Worm (Caenorhabditis elegans) whole organism, young adult: ENCODE results near the gene yif-1.
A peak's percentile ranks its signal among the peaks of the same experiment; 100 is the strongest.

ENCODE experiments used
- B0019.2 ChIP-seq: fragments of 200-800 bp; sonication (Bioruptor generic); conservative IDR thresholded peaks from 2 replicates; pipeline ENCODE4 v1.3.6; 2022; ENCODE audit warnings: missing genetic modification reagents, missing genetic modification characterization, missing compliant biosample characterization
- C06A6.2 ChIP-seq: fragments of 200-800 bp; sonication (Bioruptor generic); conservative IDR thresholded peaks from 2 replicates; pipeline ENCODE4 v1.3.6; 2022; ENCODE audit warnings: missing genetic modification characterization, missing compliant biosample characterization
- F39B2.1 ChIP-seq: fragments of 200-800 bp; sonication (Bioruptor generic); IDR thresholded peaks from 2 replicates; pipeline ENCODE4 v1.3.6; 2022; ENCODE audit warnings: missing genetic modification reagents, missing genetic modification characterization, missing compliant biosample characterization
- T26A5.8 ChIP-seq: sonication (generic microtip); optimal IDR thresholded peaks from 2 replicates; lab custom pipeline; 2016; ENCODE audit warnings: missing genetic modification characterization, missing compliant biosample characterization
- Y53G8AR.9 ChIP-seq: fragments of 200-800 bp; sonication (Bioruptor generic); conservative IDR thresholded peaks from 2 replicates; pipeline ENCODE4 v1.3.6; 2022; ENCODE audit warnings: missing genetic modification reagents, missing genetic modification characterization, missing compliant biosample characterization
- Y95B8A.8 ChIP-seq: fragments of 200-800 bp; sonication (Bioruptor generic); IDR thresholded peaks from 2 replicates; pipeline ENCODE4 v1.3.6; 2022; ENCODE audit warnings: missing genetic modification reagents, missing genetic modification characterization, missing compliant biosample characterization
- ZK185.1 ChIP-seq: sonication (generic microtip); optimal IDR thresholded peaks from 2 replicates; lab custom pipeline; 2016; ENCODE audit warnings: mild to moderate bottlenecking, missing genetic modification characterization, missing compliant biosample characterization; ENCODE audit not compliant: poor library complexity, severe bottlenecking
- aptf-3 ChIP-seq: fragments of 200-800 bp; sonication (Bioruptor generic); IDR thresholded peaks from 2 replicates; pipeline ENCODE4 v1.3.6; 2022; ENCODE audit warnings: missing genetic modification characterization, missing compliant biosample characterization
- atf-7 ChIP-seq: sonication (generic microtip); optimal IDR thresholded peaks from 2 replicates; lab custom pipeline; 2017; ENCODE audit warnings: mild to moderate bottlenecking, missing genetic modification characterization, missing compliant biosample characterization
- attf-3 ChIP-seq: fragments of 200-800 bp; sonication (Bioruptor generic); conservative IDR thresholded peaks from 2 replicates; pipeline ENCODE4 v1.3.6; 2022; ENCODE audit warnings: missing genetic modification reagents, missing genetic modification characterization, missing compliant biosample characterization
- bed-1 ChIP-seq: fragments of 200-800 bp; sonication (Bioruptor generic); IDR thresholded peaks from 2 replicates; pipeline ENCODE4 v1.3.6; 2022; ENCODE audit warnings: missing genetic modification reagents, missing genetic modification characterization, missing compliant biosample characterization
- cebp-1 ChIP-seq, 2 experiments: fragments of 200-800 bp in 1 of 2; sonication (Bioruptor generic) in 1 of 2; sonication (generic microtip) in 1 of 2; IDR thresholded peaks in 1 of 2; optimal IDR thresholded peaks in 1 of 2; 2 replicates each; pipeline versions ENCODE4 v1.3.6 to Lab custom; 2017 to 2022; ENCODE audit warnings: missing compliant biosample characterization in 2 of 2, missing genetic modification characterization in 2 of 2, mild to moderate bottlenecking in 1 of 2, missing genetic modification reagents in 1 of 2, moderate library complexity in 1 of 2
- die-1 ChIP-seq: sonication (generic microtip); optimal IDR thresholded peaks from 2 replicates; lab custom pipeline; 2016; ENCODE audit warnings: missing genotype, mild to moderate bottlenecking, missing genetic modification characterization, missing compliant biosample characterization
- egl-18 ChIP-seq: fragments of 200-800 bp; sonication (Bioruptor generic); IDR thresholded peaks from 2 replicates; pipeline ENCODE4 v1.3.6; 2022; ENCODE audit warnings: missing genetic modification reagents, missing genetic modification characterization, missing compliant biosample characterization
- egrh-3 ChIP-seq: fragments of 200-800 bp; sonication (Bioruptor generic); IDR thresholded peaks from 2 replicates; pipeline ENCODE4 v1.3.6; 2022; ENCODE audit warnings: missing genetic modification reagents, missing genetic modification characterization, missing compliant biosample characterization
- ekl-4 ChIP-seq: fragments of 200-800 bp; sonication (Bioruptor generic); IDR thresholded peaks from 2 replicates; pipeline ENCODE4 v1.3.6; 2022; ENCODE audit warnings: missing genetic modification reagents, missing genetic modification characterization, missing compliant biosample characterization
- gei-17 ChIP-seq: fragments of 200-800 bp; sonication (Bioruptor generic); optimal IDR thresholded peaks from 2 replicates; lab custom pipeline; 2018; ENCODE audit warnings: mild to moderate bottlenecking, missing genetic modification characterization, missing compliant biosample characterization
- hmg-1.2 ChIP-seq: fragments of 200-800 bp; sonication (Bioruptor generic); IDR thresholded peaks from 2 replicates; pipeline ENCODE4 v1.3.6; 2022; ENCODE audit warnings: missing genetic modification reagents, missing genetic modification characterization, missing compliant biosample characterization
- hmg-20 ChIP-seq: fragments of 200-800 bp; sonication (Bioruptor generic); IDR thresholded peaks from 2 replicates; pipeline ENCODE4 v1.3.6; 2022; ENCODE audit warnings: missing genetic modification reagents, missing genetic modification characterization, missing compliant biosample characterization
- let-607 ChIP-seq, 2 experiments: fragments of 200-800 bp in 1 of 2; sonication (Bioruptor generic) in 1 of 2; sonication (generic microtip) in 1 of 2; optimal IDR thresholded peaks; 2 replicates each; lab custom pipeline; 2016 to 2018; ENCODE audit warnings: mild to moderate bottlenecking in 2 of 2, missing compliant biosample characterization in 2 of 2, missing genetic modification characterization in 2 of 2, moderate library complexity in 2 of 2, missing genotype in 1 of 2
- lin-26 ChIP-seq: fragments of 200-800 bp; sonication (Bioruptor generic); IDR thresholded peaks from 2 replicates; pipeline ENCODE4 v1.3.6; 2022; ENCODE audit warnings: missing genetic modification reagents, missing genetic modification characterization, missing compliant biosample characterization
- lin-40 ChIP-seq: sonication (generic microtip); optimal IDR thresholded peaks from 2 replicates; lab custom pipeline; 2016; ENCODE audit warnings: missing genetic modification characterization, mild to moderate bottlenecking, missing compliant biosample characterization, missing genotype, missing genetic modification reagents
- lir-1 ChIP-seq: fragments of 200-800 bp; sonication (Bioruptor generic); conservative IDR thresholded peaks from 2 replicates; pipeline ENCODE4 v1.3.6; 2022; ENCODE audit warnings: missing genetic modification reagents, missing genetic modification characterization, missing compliant biosample characterization
- madf-10 ChIP-seq: sonication (generic microtip); optimal IDR thresholded peaks from 2 replicates; lab custom pipeline; 2016; ENCODE audit warnings: mild to moderate bottlenecking, missing genetic modification characterization, missing compliant biosample characterization
- nfya-1 ChIP-seq: sonication (generic microtip); optimal IDR thresholded peaks from 2 replicates; lab custom pipeline; 2017; ENCODE audit warnings: antibody characterized with exemption, missing compliant biosample characterization, missing genetic modification characterization, borderline replicate concordance; ENCODE audit not compliant: insufficient read depth
- nhr-120 ChIP-seq: fragments of 200-800 bp; sonication (Bioruptor generic); IDR thresholded peaks from 2 replicates; pipeline ENCODE4 v1.3.6; 2022; ENCODE audit warnings: missing genetic modification characterization, missing compliant biosample characterization
- nhr-179 ChIP-seq: sonication (generic microtip); optimal IDR thresholded peaks from 2 replicates; lab custom pipeline; 2016; ENCODE audit warnings: mild to moderate bottlenecking, missing genetic modification characterization, missing compliant biosample characterization
- pha-4 ChIP-seq: fragments of 150-350 bp; sonication (generic microtip); optimal IDR thresholded peaks from 2 replicates; lab custom pipeline; 2014; ENCODE audit warnings: missing biosample characterization, missing genetic modification reagents, missing genetic modification characterization
- snpc-4 ChIP-seq, 5 experiments: fragments of 150-350 bp in 1 of 5; sonication (generic microtip) in 4 of 5; optimal IDR thresholded peaks; 2 replicates each; lab custom pipeline; 2014 to 2018; ENCODE audit warnings: missing genetic modification characterization in 5 of 5, missing biosample characterization in 3 of 5, antibody characterized with exemption in 2 of 5, mild to moderate bottlenecking in 2 of 5, missing compliant biosample characterization in 2 of 5, missing genotype in 2 of 5, moderate library complexity in 2 of 5, missing genetic modification reagents in 1 of 5
- tlf-1 ChIP-seq: fragments of 200-800 bp; sonication (Bioruptor generic); optimal IDR thresholded peaks from 2 replicates; lab custom pipeline; 2018; ENCODE audit warnings: mild to moderate bottlenecking, missing genetic modification characterization, missing compliant biosample characterization
- xnd-1 ChIP-seq: sonication (generic microtip); optimal IDR thresholded peaks from 2 replicates; lab custom pipeline; 2016; ENCODE audit warnings: missing genotype, missing genetic modification reagents, missing genetic modification characterization, missing compliant biosample characterization
- zfh-2 ChIP-seq: fragments of 200-800 bp; sonication (Bioruptor generic); conservative IDR thresholded peaks from 2 replicates; pipeline ENCODE4 v1.3.6; 2022; ENCODE audit warnings: missing genetic modification reagents, missing genetic modification characterization, missing compliant biosample characterization
- zim-3 ChIP-seq: sonication (generic microtip); optimal IDR thresholded peaks from 2 replicates; lab custom pipeline; 2017; ENCODE audit warnings: mild to moderate bottlenecking, missing genetic modification characterization, moderate library complexity, missing compliant biosample characterization
- ztf-22 ChIP-seq: fragments of 200-800 bp; sonication (Bioruptor generic); optimal IDR thresholded peaks from 2 replicates; lab custom pipeline; 2018; ENCODE audit warnings: mild to moderate bottlenecking, missing genetic modification characterization, moderate library complexity, missing compliant biosample characterization
- ztf-25 ChIP-seq: fragments of 200-800 bp; sonication (Bioruptor generic); IDR thresholded peaks from 2 replicates; pipeline ENCODE4 v1.3.6; 2022; ENCODE audit warnings: missing genetic modification reagents, missing genetic modification characterization, missing compliant biosample characterization
- ztf-26 ChIP-seq: sonication (generic microtip); optimal IDR thresholded peaks from 2 replicates; lab custom pipeline; 2017; ENCODE audit warnings: missing genetic modification characterization, missing compliant biosample characterization

Gene yif-1

ce11 chrV:10036275-10036674 lies 18.4 kb downstream of the yif-1 start, which contains the start of gene T06E8.2 (continued):
- TF ChIP-seq Y53G8AR.9 (0 out of 2 replicates have a peak, but pooled peaks have one; percentile 31), zim-3 (no peak), ztf-25 (no peak), B0019.2 (GFP tag; lab: Robert Waterston, UW) (no peak), lin-26 (GFP tag; lab: Robert Waterston, UW) (no peak), aptf-3 (no peak), tlf-1 (GFP tag; lab: Kevin White, UChicago) (no peak), egrh-3 (no peak), bed-1 (GFP tag; lab: Robert Waterston, UW) (no peak), egl-18 (GFP tag; lab: Robert Waterston, UW) (no peak), C06A6.2 (GFP tag; lab: Robert Waterston, UW) (no peak), hmg-20 (GFP tag; lab: Robert Waterston, UW) (no peak), let-607 (tag; optimal IDR thresholded peaks at IDR 0.05; lab: Kevin White, UChicago) (no peak), nhr-120 (no peak), ZK185.1 (tag; lab: Kevin White, UChicago) (no peak), die-1 (tag; lab: Kevin White, UChicago) (peak; percentile 11), attf-3 (GFP tag; lab: Robert Waterston, UW) (no peak), atf-7 (no peak), gei-17 (GFP tag; lab: Kevin White, UChicago) (no peak), pha-4 (tag; lab: Kevin White, UChicago) (no peak), cebp-1 (GFP tag; IDR thresholded peaks at IDR 0.05; lab: Robert Waterston, UW) (no peak), cebp-1 (tag; optimal IDR thresholded peaks at IDR 0.05; lab: Kevin White, UChicago) (peak; percentile 12), snpc-4 (GFP tag; optimal IDR thresholded peaks at IDR 0.05; lab: Kevin White, UChicago) (no peak), snpc-4 (tag; optimal IDR thresholded peaks at IDR 0.05; lab: Kevin White, UChicago) (no peak), hmg-1.2 (peak; percentile 61; the same call in 1 of the 2 replicates), ztf-26 (no peak), nfya-1 (tag; lab: Kevin White, UChicago) (no peak), nhr-179 (tag; lab: Kevin White, UChicago) (no peak), xnd-1 (tag; lab: Kevin White, UChicago) (no peak), F39B2.1 (no peak), lir-1 (GFP tag; lab: Robert Waterston, UW) (no peak), T26A5.8 (tag; lab: Kevin White, UChicago) (no peak)

ce11 chrV:10035586-10035985 lies 19.1 kb downstream of the yif-1 start:
- TF ChIP-seq Y95B8A.8 (GFP tag; lab: Robert Waterston, UW) = no peak
- no peak for TF ChIP-seq lin-40
- no peak for TF ChIP-seq let-607 (tag; optimal IDR thresholded peaks at IDR 0.05; lab: Kevin White, UChicago)
- TF ChIP-seq ekl-4 = no peak
- TF ChIP-seq madf-10 (tag; lab: Kevin White, UChicago) = no peak
- no peak for TF ChIP-seq zfh-2 (GFP tag; lab: Robert Waterston, UW)
- no peak for TF ChIP-seq ztf-22 (GFP tag; lab: Kevin White, UChicago)
- no peak for TF ChIP-seq pha-4 (tag; lab: Kevin White, UChicago)
